Fruit fly (Drosophila melanogaster) whole organism: ENCODE measurements around the gene COX8.

Experiments
- Dll ChIP-seq: fragments of >200 bp; optimal IDR thresholded peaks from 2 replicates; lab custom pipeline; 2017
- EcR ChIP-seq, 2 experiments: fragments of >200 bp; optimal IDR thresholded peaks; 2 replicates each; lab custom pipeline; 2017; ENCODE audit warnings: missing biosample characterization in 2 of 2, missing genetic modification characterization in 2 of 2, missing genetic modification reagents in 2 of 2
- pan ChIP-seq: fragments of >200 bp; optimal IDR thresholded peaks from 2 replicates; lab custom pipeline; 2017
- psq ChIP-seq: fragments of >200 bp; optimal IDR thresholded peaks from 2 replicates; lab custom pipeline; 2017
- usp ChIP-seq: fragments of >200 bp; optimal IDR thresholded peaks from 2 replicates; lab custom pipeline; 2017; ENCODE audit warnings: missing biosample characterization, missing genetic modification characterization, mixed read lengths

dm6 chr3L:21584683-21585082, 45.4 kb upstream of the COX8 start:
- TF ChIP-seq pan (lab: Kevin White, UChicago) (no peak), usp (GFP tag; lab: Kevin White, UChicago) (no peak), EcR (GFP tag; optimal IDR thresholded peaks at IDR 0.05; lab: Kevin White, UChicago) (no peak), Dll (no peak), psq (lab: Kevin White, UChicago) (no peak)
